Worm (Caenorhabditis elegans): ENCODE data around the gene spp-11.

ce11 chrII:6422812-6423211 lies 15.6 kb upstream of the spp-11 start, which contains the start of gene K03H9.3:
- no peak for TF ChIP-seq ama-1 (optimal IDR thresholded peaks at IDR 0.05)
- no peak for TF ChIP-seq ama-1 (GFP tag; optimal IDR thresholded peaks at IDR 0.05)
- TF ChIP-seq nfya-2 (GFP tag; IDR thresholded peaks at IDR 0.05), result no peak
- no peak for TF ChIP-seq hlh-12 (tag; optimal IDR thresholded peaks at IDR 0.05)
- no peak for TF ChIP-seq bed-2 (GFP tag; IDR thresholded peaks at IDR 0.05)
- TF ChIP-seq madf-10 (tag; optimal IDR thresholded peaks at IDR 0.05), result no peak
- TF ChIP-seq ceh-100 (GFP tag; IDR thresholded peaks at IDR 0.05), result no peak

Measured in whole organism, young adult.